Fruit fly (Drosophila melanogaster) whole organism, pupa: ENCODE results near the gene CG10513.

Source experiments
- CG10348 ChIP-seq: fragments of 200-800 bp; sonication (Bioruptor generic); IDR thresholded peaks from 2 replicates; pipeline ENCODE4 v1.3.6; 2022; ENCODE audit warnings: missing biosample characterization, missing genetic modification characterization
- CG12605 ChIP-seq: fragments of 200-800 bp; sonication (Bioruptor generic); IDR thresholded peaks from 2 replicates; pipeline ENCODE4 v1.3.6; 2022; ENCODE audit warnings: missing biosample characterization, missing genetic modification characterization
- CG13204 ChIP-seq: fragments of 200-800 bp; sonication (Bioruptor generic); optimal IDR thresholded peaks from 2 replicates; lab custom pipeline; 2018; ENCODE audit warnings: missing biosample characterization, mild to moderate bottlenecking, missing genetic modification characterization, moderate library complexity
- CG14655 ChIP-seq: fragments of 200-800 bp; sonication (Bioruptor generic); optimal IDR thresholded peaks from 3 replicates; lab custom pipeline; 2017; ENCODE audit warnings: mild to moderate bottlenecking, missing biosample characterization, missing genetic modification reagents, missing genetic modification characterization
- CG15710 ChIP-seq: fragments of 200-800 bp; sonication (Bioruptor generic); optimal IDR thresholded peaks from 2 replicates; lab custom pipeline; 2018; ENCODE audit warnings: missing biosample characterization, mild to moderate bottlenecking, missing genetic modification characterization, moderate library complexity
- CG17806 ChIP-seq: fragments of 200-800 bp; sonication (Bioruptor generic); optimal IDR thresholded peaks from 2 replicates; lab custom pipeline; 2018; ENCODE audit warnings: missing biosample characterization, mild to moderate bottlenecking, missing genetic modification characterization, moderate library complexity
- CG32121 ChIP-seq: fragments of 200-800 bp; sonication (Bioruptor generic); IDR thresholded peaks from 2 replicates; pipeline ENCODE4 v1.3.6; 2022; ENCODE audit warnings: missing biosample characterization, missing genetic modification characterization
- CG34367 ChIP-seq: fragments of 200-800 bp; sonication (Bioruptor generic); optimal IDR thresholded peaks from 2 replicates; lab custom pipeline; 2018; ENCODE audit warnings: missing biosample characterization, mild to moderate bottlenecking, missing genetic modification characterization
- CG4496 ChIP-seq: fragments of 200-800 bp; sonication (Bioruptor generic); IDR thresholded peaks from 3 replicates; pipeline ENCODE4 v1.3.6; 2022; ENCODE audit warnings: missing biosample characterization, missing genetic modification characterization
- CG8159 ChIP-seq: fragments of 200-800 bp; sonication (Bioruptor generic); optimal IDR thresholded peaks from 3 replicates; lab custom pipeline; 2018; ENCODE audit warnings: missing biosample characterization, mild to moderate bottlenecking, missing genetic modification characterization, moderate library complexity
- CG8301 ChIP-seq: fragments of 200-800 bp; sonication (Bioruptor generic); optimal IDR thresholded peaks from 2 replicates; lab custom pipeline; 2018; ENCODE audit warnings: missing biosample characterization, mild to moderate bottlenecking, missing genetic modification characterization
- CG9948 ChIP-seq: fragments of 200-800 bp; sonication (Bioruptor generic); optimal IDR thresholded peaks from 2 replicates; lab custom pipeline; 2018; ENCODE audit warnings: missing biosample characterization, mild to moderate bottlenecking, missing genetic modification characterization, moderate library complexity
- D1 ChIP-seq: fragments of 200-800 bp; sonication (Bioruptor generic); optimal IDR thresholded peaks from 2 replicates; lab custom pipeline; 2018; ENCODE audit warnings: missing biosample characterization, mild to moderate bottlenecking, missing genetic modification characterization, moderate library complexity
- EcR ChIP-seq: fragments of 200-800 bp; sonication (Bioruptor generic); optimal IDR thresholded peaks from 3 replicates; lab custom pipeline; 2019; ENCODE audit warnings: missing biosample characterization, missing genetic modification characterization, mild to moderate bottlenecking, moderate library complexity, missing genetic modification reagents
- Ets98B ChIP-seq: fragments of 200-800 bp; sonication (Bioruptor generic); IDR thresholded peaks from 2 replicates; pipeline ENCODE4 v1.3.6; 2022; ENCODE audit warnings: missing biosample characterization, missing genetic modification characterization
- Pif1A ChIP-seq: fragments of 200-800 bp; sonication (Bioruptor generic); optimal IDR thresholded peaks from 3 replicates; lab custom pipeline; 2016; ENCODE audit warnings: missing biosample characterization, missing genetic modification characterization
- Pif1B ChIP-seq: fragments of 200-800 bp; sonication (Bioruptor generic); optimal IDR thresholded peaks from 3 replicates; lab custom pipeline; 2016; ENCODE audit warnings: missing biosample characterization, missing genetic modification characterization
- Snoo ChIP-seq: fragments of 200-800 bp; sonication (Bioruptor generic); optimal IDR thresholded peaks from 3 replicates; lab custom pipeline; 2017; ENCODE audit warnings: missing biosample characterization, mild to moderate bottlenecking, missing genetic modification characterization, inconsistent platforms
- fd96Ca ChIP-seq: fragments of 200-800 bp; sonication (Bioruptor generic); IDR thresholded peaks from 3 replicates; pipeline ENCODE4 v1.3.6; 2022; ENCODE audit warnings: missing biosample characterization, missing genetic modification characterization
- gl ChIP-seq: fragments of 200-800 bp; sonication (Bioruptor generic); optimal IDR thresholded peaks from 2 replicates; lab custom pipeline; 2018; ENCODE audit warnings: missing biosample characterization, mild to moderate bottlenecking, missing genetic modification characterization
- rn ChIP-seq: fragments of 200-800 bp; sonication (Bioruptor generic); IDR thresholded peaks from 2 replicates; pipeline ENCODE4 v1.3.6; 2022; ENCODE audit warnings: missing biosample characterization, missing genetic modification characterization

CG10513 gene

dm6 chr3R:25277112-25277511, at the start of gene CG10513:
Gene CG10513 (minus strand): TSS chr3R:25277212.
- no peak for TF ChIP-seq D1
- TF ChIP-seq Pif1B (GFP tag; lab: Kevin White, UChicago), result no peak
- no peak for TF ChIP-seq CG4496 (GFP tag; lab: Robert Waterston, UW)
- TF ChIP-seq fd96Ca, result no peak
- TF ChIP-seq CG8159 (tag; lab: Kevin White, UChicago), result no peak
- no peak for TF ChIP-seq CG8301 (tag; lab: Kevin White, UChicago)
- no peak for TF ChIP-seq Ets98B
- TF ChIP-seq Pif1A, result no peak
- TF ChIP-seq CG12605 (GFP tag; lab: Robert Waterston, UW), result no peak
- no peak for TF ChIP-seq CG17806 (tag; lab: Kevin White, UChicago)
- no peak for TF ChIP-seq Snoo (tag; lab: Kevin White, UChicago)
- no peak for TF ChIP-seq CG10348 (GFP tag; lab: Robert Waterston, UW)
- no peak for TF ChIP-seq EcR

dm6 chr3R:25322657-25323056, 45.6 kb upstream of the CG10513 start, which contains the start of gene CG10562:
Gene CG10562 (minus strand): TSS chr3R:25322757.
- no peak for TF ChIP-seq CG32121
- no peak for TF ChIP-seq CG14655 (GFP tag; lab: Kevin White, UChicago)
- TF ChIP-seq CG17806 (tag; lab: Kevin White, UChicago), result no peak
- TF ChIP-seq rn, result no peak
- TF ChIP-seq Ets98B, result no peak
- TF ChIP-seq gl (tag; lab: Kevin White, UChicago), result no peak
- TF ChIP-seq CG10348 (GFP tag; lab: Robert Waterston, UW), result no peak
- no peak for TF ChIP-seq CG4496 (GFP tag; lab: Robert Waterston, UW)
- no peak for TF ChIP-seq CG15710
- no peak for TF ChIP-seq D1

dm6 chr3R:25321681-25322080, 44.7 kb upstream of the CG10513 start:
- TF ChIP-seq CG8301 (tag; lab: Kevin White, UChicago), result no peak
- TF ChIP-seq fd96Ca, result no peak
- no peak for TF ChIP-seq Snoo (tag; lab: Kevin White, UChicago)
- TF ChIP-seq CG13204, result no peak
- TF ChIP-seq CG12605 (GFP tag; lab: Robert Waterston, UW), result no peak
- no peak for TF ChIP-seq CG9948 (tag; lab: Kevin White, UChicago)
- TF ChIP-seq rn, result no peak
- no peak for TF ChIP-seq Ets98B
- no peak for TF ChIP-seq CG34367
- no peak for TF ChIP-seq Pif1A
- no peak for TF ChIP-seq CG8159 (tag; lab: Kevin White, UChicago)
- no peak for TF ChIP-seq Pif1B (GFP tag; lab: Kevin White, UChicago)
- no peak for TF ChIP-seq CG17806 (tag; lab: Kevin White, UChicago)
- TF ChIP-seq CG15710, result no peak
- TF ChIP-seq gl (tag; lab: Kevin White, UChicago), result no peak
- TF ChIP-seq CG14655 (GFP tag; lab: Kevin White, UChicago), result no peak
- no peak for TF ChIP-seq CG32121
- no peak for TF ChIP-seq CG10348 (GFP tag; lab: Robert Waterston, UW)

dm6 chr3R:25320898-25321297, 43.9 kb upstream of the CG10513 start:
- no peak for TF ChIP-seq Ets98B
- TF ChIP-seq Snoo (tag; lab: Kevin White, UChicago), result no peak

dm6 chr3R:25320051-25320705, 43.2 kb upstream of the CG10513 start, which contains the start of gene CG10560:
Gene CG10560 (minus strand): TSS chr3R:25320101.
- TF ChIP-seq EcR, result no peak
- no peak for TF ChIP-seq CG34367
- no peak for TF ChIP-seq Pif1A
- TF ChIP-seq CG8301 (tag; lab: Kevin White, UChicago), result no peak
- TF ChIP-seq gl (tag; lab: Kevin White, UChicago), result no peak
- TF ChIP-seq CG8159 (tag; lab: Kevin White, UChicago), result no peak
- no peak for TF ChIP-seq CG14655 (GFP tag; lab: Kevin White, UChicago)
- no peak for TF ChIP-seq fd96Ca
- TF ChIP-seq rn, result no peak
- no peak for TF ChIP-seq D1
- no peak for TF ChIP-seq CG32121
- no peak for TF ChIP-seq Pif1B (GFP tag; lab: Kevin White, UChicago)
- TF ChIP-seq CG13204, result no peak
- no peak for TF ChIP-seq CG15710
- TF ChIP-seq CG17806 (tag; lab: Kevin White, UChicago), result no peak

dm6 chr3R:25318011-25318410, 41.0 kb upstream of the CG10513 start, which contains the start of gene CG10553:
Gene CG10553 (minus strand): TSS chr3R:25318111.
- TF ChIP-seq rn (no peak), Pif1A (no peak), CG12605 (GFP tag; lab: Robert Waterston, UW) (no peak), CG4496 (GFP tag; lab: Robert Waterston, UW) (no peak), CG34367 (no peak), CG8301 (tag; lab: Kevin White, UChicago) (no peak), Pif1B (GFP tag; lab: Kevin White, UChicago) (no peak), gl (tag; lab: Kevin White, UChicago) (no peak), D1 (no peak), Ets98B (no peak), CG17806 (tag; lab: Kevin White, UChicago) (no peak), EcR (no peak), CG15710 (no peak), CG14655 (GFP tag; lab: Kevin White, UChicago) (no peak)

dm6 chr3R:25316016-25316415, 39.0 kb upstream of the CG10513 start, which contains the start of gene CG10559:
Gene CG10559 (minus strand): TSS chr3R:25316116.
- no peak for TF ChIP-seq gl (tag; lab: Kevin White, UChicago)
- no peak for TF ChIP-seq Snoo (tag; lab: Kevin White, UChicago)
- no peak for TF ChIP-seq CG14655 (GFP tag; lab: Kevin White, UChicago)
- TF ChIP-seq CG32121, result no peak
- TF ChIP-seq, all 21 proteins: peak for 0
